ENCODE assay signal across 2 worm cellular contexts in genomic region chrII:11972266-11972665, ce11.
TF ChIP-seq lines count a peak whose summit lies in the region.

No protein-coding gene starts in this region.

TF ChIP-seq in whole organism, L4 larva, 104 proteins besides CTCF, POLR2A, EP300 and RAD21:
- TF ChIP-seq aha-1 (tag; lab: Kevin White, UChicago) (peak; percentile 40), nhr-48 (tag; optimal IDR thresholded peaks at IDR 0.05; lab: Kevin White, UChicago) (no peak), unc-130 (GFP tag; optimal IDR thresholded peaks at IDR 0.05; lab: Kevin White, UChicago) (peak; percentile 4)

TF ChIP-seq in whole organism, young adult, 124 proteins besides CTCF, POLR2A, EP300 and RAD21:
- TF ChIP-seq madf-8 (GFP tag; conservative IDR thresholded peaks at IDR 0.05; lab: Robert Waterston, UW) (peak; percentile 60), sdz-38 (tag; optimal IDR thresholded peaks at IDR 0.05; lab: Kevin White, UChicago) (no peak), B0336.3 (GFP tag; IDR thresholded peaks at IDR 0.05; lab: Robert Waterston, UW) (peak; percentile 63), dox-1 (GFP tag; IDR thresholded peaks at IDR 0.05; lab: Robert Waterston, UW) (peak; percentile 43; the same call in 1 of the 2 replicates), nhr-120 (GFP tag; IDR thresholded peaks at IDR 0.05; lab: Robert Waterston, UW) (no peak), zfh-2 (GFP tag; conservative IDR thresholded peaks at IDR 0.05; lab: Robert Waterston, UW) (no peak), hsf-1 (GFP tag; IDR thresholded peaks at IDR 0.05; lab: Robert Waterston, UW) (peak; percentile 44; the same call in 1 of the 2 replicates), hrde-1 (tag; optimal IDR thresholded peaks at IDR 0.05; lab: Kevin White, UChicago; ENCODE audit: borderline replicate concordance) (peak; percentile 81), die-1 (tag; optimal IDR thresholded peaks at IDR 0.05; lab: Kevin White, UChicago) (peak; percentile 41), C17E4.6 (GFP tag; IDR thresholded peaks at IDR 0.05; lab: Robert Waterston, UW) (peak; percentile 11; the same call in 1 of the 2 replicates), xnd-1 (tag; optimal IDR thresholded peaks at IDR 0.05; lab: Kevin White, UChicago) (peak; percentile 36), ceh-91 (GFP tag; IDR thresholded peaks at IDR 0.05; lab: Robert Waterston, UW) (peak; percentile 26; the same call in 1 of the 2 replicates), F33H1.4 (GFP tag; IDR thresholded peaks at IDR 0.05; lab: Robert Waterston, UW) (peak; percentile 41; the same call in 1 of the 2 replicates), Y53G8AR.9 (GFP tag; conservative IDR thresholded peaks at IDR 0.05; lab: Robert Waterston, UW) (0 out of 2 replicates have a peak, but pooled peaks have one; percentile 40), tlf-1 (GFP tag; optimal IDR thresholded peaks at IDR 0.05; lab: Kevin White, UChicago) (peak; percentile 51), ekl-4 (GFP tag; IDR thresholded peaks at IDR 0.05; lab: Robert Waterston, UW) (no peak; the same call in 1 of the 2 replicates), somi-1 (GFP tag; optimal IDR thresholded peaks at IDR 0.05; lab: Kevin White, UChicago) (no peak), madf-3 (GFP tag; IDR thresholded peaks at IDR 0.05; lab: Robert Waterston, UW) (0 out of 2 replicates have a peak, but pooled peaks have one; percentile 8), lin-26 (GFP tag; IDR thresholded peaks at IDR 0.05; lab: Robert Waterston, UW) (peak; percentile 57; the same call in 1 of the 2 replicates), dpl-1 (GFP tag; optimal IDR thresholded peaks at IDR 0.05; lab: Kevin White, UChicago) (peak; percentile 28), ztf-25 (GFP tag; IDR thresholded peaks at IDR 0.05; lab: Robert Waterston, UW) (0 out of 2 replicates have a peak, but pooled peaks have one; percentile 55), madf-6 (GFP tag; IDR thresholded peaks at IDR 0.05; lab: Robert Waterston, UW) (peak; percentile 80), cebp-1 (GFP tag; IDR thresholded peaks at IDR 0.05; lab: Robert Waterston, UW) (no peak), cebp-1 (tag; optimal IDR thresholded peaks at IDR 0.05; lab: Kevin White, UChicago) (peak; percentile 16), lin-54 (GFP tag; optimal IDR thresholded peaks at IDR 0.05; lab: Kevin White, UChicago) (peak; percentile 20), ceh-100 (GFP tag; IDR thresholded peaks at IDR 0.05; lab: Robert Waterston, UW) (0 out of 2 replicates have a peak, but pooled peaks have one; percentile 30), snpc-3.4 (tag; optimal IDR thresholded peaks at IDR 0.05; lab: Kevin White, UChicago) (peak; percentile 9), F22D6.2 (tag; optimal IDR thresholded peaks at IDR 0.05; lab: Kevin White, UChicago) (no peak), lsl-1 (GFP tag; optimal IDR thresholded peaks at IDR 0.05; lab: Kevin White, UChicago) (peak; percentile 50), Y67H2A.10 (GFP tag; conservative IDR thresholded peaks at IDR 0.05; lab: Robert Waterston, UW) (no peak), nfya-1 (tag; optimal IDR thresholded peaks at IDR 0.05; lab: Kevin White, UChicago; ENCODE audit: borderline replicate concordance, insufficient read depth) (no peak), Y95B8A.8 (GFP tag; IDR thresholded peaks at IDR 0.05; lab: Robert Waterston, UW) (0 out of 2 replicates have a peak, but pooled peaks have one; percentile 82), T26A5.8 (tag; optimal IDR thresholded peaks at IDR 0.05; lab: Kevin White, UChicago) (peak; percentile 18), efl-1 (GFP tag; optimal IDR thresholded peaks at IDR 0.05; lab: Kevin White, UChicago) (peak; percentile 68), zim-3 (tag; optimal IDR thresholded peaks at IDR 0.05; lab: Kevin White, UChicago) (peak; percentile 7), lin-35 (GFP tag; optimal IDR thresholded peaks at IDR 0.05; lab: Kevin White, UChicago) (peak in 1 of 3 experiments; percentile 32)

Comparison
In these comparisons a context has a peak if more than half of its experiments do, and no peak if none do; other contexts are left out.
1. Of the 7 proteins assayed by ChIP-seq in both whole organism, young adult and whole organism, L4 larva: peak only in whole organism, young adult: dpl-1; only in whole organism, L4 larva: unc-130; in both: none; in neither: 5.